Worm (Caenorhabditis elegans): ENCODE results near the gene cah-1.

cah-1 gene

DNA sequence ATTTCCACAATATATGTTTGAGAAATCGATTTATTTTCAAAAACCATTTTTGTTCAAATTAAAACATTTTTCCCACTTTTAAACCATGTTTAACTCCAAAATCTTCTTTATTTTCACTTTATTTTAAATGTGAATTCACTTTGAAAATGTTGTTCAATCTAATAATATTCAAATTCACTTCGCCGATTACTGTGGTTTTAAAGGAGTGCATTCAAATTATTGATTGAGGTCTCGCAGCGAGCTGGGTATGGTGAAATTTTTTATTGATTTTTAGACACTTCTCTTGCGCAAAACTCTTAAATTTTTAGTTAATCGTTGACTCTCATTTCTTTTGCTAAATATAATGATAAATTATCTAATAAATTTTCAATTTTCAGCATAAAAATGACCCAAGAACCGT lies 37.7 kb downstream of the cah-1 start, which contains the start of gene C45G9.5:
C45G9.5 (plus strand) TSS at position 378 of the 400 bp plus-strand sequence.
- no peak for TF ChIP-seq ztf-11 (tag; optimal IDR thresholded peaks at IDR 0.05)
- no peak for TF ChIP-seq dmd-4 (tag; optimal IDR thresholded peaks at IDR 0.05)
- TF ChIP-seq zag-1 (tag; optimal IDR thresholded peaks at IDR 0.05) = no peak
- no peak for TF ChIP-seq gmeb-1 (tag; optimal IDR thresholded peaks at IDR 0.05)

DNA sequence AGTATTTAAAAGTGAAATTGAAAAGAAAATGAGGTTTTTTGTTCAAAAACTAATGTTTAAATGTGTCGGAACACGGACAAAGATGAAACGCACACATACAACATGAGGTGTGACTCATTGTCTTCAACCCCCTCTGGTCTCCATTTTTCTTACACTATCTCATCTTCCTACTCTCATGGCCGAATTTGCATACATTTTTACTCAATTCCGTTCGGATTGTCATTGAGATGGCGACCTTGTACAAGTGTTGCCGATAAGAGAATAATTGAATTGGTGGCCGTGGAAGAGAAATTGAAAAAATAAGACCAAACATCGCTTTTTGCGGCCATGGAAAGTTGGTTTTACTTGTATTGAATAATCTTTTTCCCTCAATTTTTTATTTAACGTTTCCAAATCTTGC lies 38.3 kb downstream of the cah-1 start, which contains the start of gene txbp-3:
txbp-3 (minus strand) TSS at position 285 of the 400 bp plus-strand sequence.
- TF ChIP-seq C34F6.9 (tag; optimal IDR thresholded peaks at IDR 0.05) (peak; percentile 71), crh-2 (tag; optimal IDR thresholded peaks at IDR 0.05) (peak; percentile 70), lin-13 (GFP tag; optimal IDR thresholded peaks at IDR 0.05) (peak; percentile 60), sem-4 (tag; optimal IDR thresholded peaks at IDR 0.05) (peak; percentile 17), lsy-2 (tag; optimal IDR thresholded peaks at IDR 0.05) (peak in 1 of 2 experiments; percentile 52), nhr-25 (tag; optimal IDR thresholded peaks at IDR 0.05) (peak; percentile 79), nhr-129 (tag; optimal IDR thresholded peaks at IDR 0.05) (peak; percentile 28), sma-9 (GFP tag; optimal IDR thresholded peaks at IDR 0.05) (peak; percentile 41), sma-9 (tag; optimal IDR thresholded peaks at IDR 0.05) (no peak), snpc-4 (tag; optimal IDR thresholded peaks at IDR 0.05) (peak; percentile 5), gmeb-1 (tag; optimal IDR thresholded peaks at IDR 0.05) (peak; percentile 3), fos-1 (tag; optimal IDR thresholded peaks at IDR 0.05) (peak; percentile 99), F13H6.1 (tag; optimal IDR thresholded peaks at IDR 0.05) (peak; percentile 36), unc-55 (GFP tag; optimal IDR thresholded peaks at IDR 0.05) (peak; percentile 74), elt-3 (tag; optimal IDR thresholded peaks at IDR 0.05) (no peak), blmp-1 (tag; optimal IDR thresholded peaks at IDR 0.05; ENCODE audit: insufficient read depth) (no peak), ztf-1 (GFP tag; conservative IDR thresholded peaks at IDR 0.05) (no peak), ceh-16 (tag; optimal IDR thresholded peaks at IDR 0.05) (peak; percentile 40), skn-1 (tag; optimal IDR thresholded peaks at IDR 0.05) (no peak)

DNA sequence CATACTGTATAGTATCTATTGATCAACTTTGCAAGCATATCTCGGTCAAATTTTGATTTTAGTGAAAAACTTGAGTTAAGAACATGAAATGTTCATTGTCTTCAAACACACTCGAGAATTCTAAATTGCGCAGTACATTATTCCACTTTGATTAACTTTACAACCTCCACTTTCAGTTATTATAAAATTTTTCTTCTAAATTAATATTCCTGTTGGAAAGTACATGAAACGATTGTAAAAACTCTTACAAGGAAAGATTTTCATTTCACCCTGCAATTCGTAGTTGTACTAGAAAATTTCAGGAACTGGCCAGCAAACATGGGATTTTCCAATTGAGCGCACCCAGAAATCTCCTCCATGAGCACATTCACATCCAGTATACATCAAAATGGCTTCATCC lies 40.7 kb downstream of the cah-1 start, which contains the start of gene C45G9.14:
C45G9.14 (plus strand) TSS at position 301 of the 400 bp plus-strand sequence.
- no peak for TF ChIP-seq elt-1 (tag; optimal IDR thresholded peaks at IDR 0.05)
- no peak for TF ChIP-seq nhr-129 (tag; optimal IDR thresholded peaks at IDR 0.05)
- no peak for TF ChIP-seq aly-2 (tag; optimal IDR thresholded peaks at IDR 0.05)
- no peak for TF ChIP-seq nhr-11 (tag; optimal IDR thresholded peaks at IDR 0.05)
- TF ChIP-seq sma-3 (GFP tag; optimal IDR thresholded peaks at IDR 0.05) = no peak
- no peak for TF ChIP-seq blmp-1 (tag; optimal IDR thresholded peaks at IDR 0.05; ENCODE audit: insufficient read depth)
- no peak for TF ChIP-seq ZK546.5 (tag; optimal IDR thresholded peaks at IDR 0.05)
- TF ChIP-seq mbf-1 (tag; optimal IDR thresholded peaks at IDR 0.05) = no peak
- no peak for TF ChIP-seq sem-4 (tag; optimal IDR thresholded peaks at IDR 0.05)
- no peak for TF ChIP-seq mab-5 (tag; optimal IDR thresholded peaks at IDR 0.05)
- no peak for TF ChIP-seq ztf-1 (GFP tag; conservative IDR thresholded peaks at IDR 0.05)
- no peak for TF ChIP-seq nhr-23 (tag; optimal IDR thresholded peaks at IDR 0.05)
- no peak for TF ChIP-seq nhr-25 (tag; optimal IDR thresholded peaks at IDR 0.05)
- no peak for TF ChIP-seq nhr-12 (tag; optimal IDR thresholded peaks at IDR 0.05)
- no peak for TF ChIP-seq lin-11 (tag; optimal IDR thresholded peaks at IDR 0.05)
- TF ChIP-seq zag-1 (tag; optimal IDR thresholded peaks at IDR 0.05) = no peak
- TF ChIP-seq dmd-4 (tag; optimal IDR thresholded peaks at IDR 0.05) = no peak
- TF ChIP-seq lin-39 (tag; optimal IDR thresholded peaks at IDR 0.05) = no peak
- no peak for TF ChIP-seq lsy-2 (tag; optimal IDR thresholded peaks at IDR 0.05)

- TF ChIP-seq mab-5 (tag; optimal IDR thresholded peaks at IDR 0.05) = no peak
- no peak for TF ChIP-seq nhr-10 (tag; optimal IDR thresholded peaks at IDR 0.05)
- TF ChIP-seq nhr-6 (tag; optimal IDR thresholded peaks at IDR 0.05) = no peak
- no peak for TF ChIP-seq lin-39 (tag; optimal IDR thresholded peaks at IDR 0.05)
- no peak for TF ChIP-seq blmp-1 (tag; optimal IDR thresholded peaks at IDR 0.05; ENCODE audit: insufficient read depth)
- TF ChIP-seq zag-1 (tag; optimal IDR thresholded peaks at IDR 0.05) = no peak
These were observed 43.3 kb downstream of the cah-1 start, which contains the start of gene nlp-43 for ce11 chrIII:5042112-5042511. Gene nlp-43, plus strand, starts transcription at chrIII:5042412.

ce11 chrIII:5036158-5036557 lies 49.3 kb downstream of the cah-1 start, which contains the start of gene C45G9.6:
Gene C45G9.6, plus strand, starts transcription at chrIII:5036458.
- no peak for TF ChIP-seq nhr-21 (tag; optimal IDR thresholded peaks at IDR 0.05)
- TF ChIP-seq blmp-1 (tag; optimal IDR thresholded peaks at IDR 0.05; ENCODE audit: insufficient read depth) = no peak
- no peak for TF ChIP-seq dmd-4 (tag; optimal IDR thresholded peaks at IDR 0.05)
- TF ChIP-seq sem-4 (tag; optimal IDR thresholded peaks at IDR 0.05) = no peak
- TF ChIP-seq fos-1 (tag; optimal IDR thresholded peaks at IDR 0.05) = no peak
- no peak for TF ChIP-seq nhr-129 (tag; optimal IDR thresholded peaks at IDR 0.05)
- TF ChIP-seq skn-1 (tag; optimal IDR thresholded peaks at IDR 0.05) = no peak
- TF ChIP-seq nhr-77 (tag; optimal IDR thresholded peaks at IDR 0.05) = no peak
- TF ChIP-seq unc-39 (tag; optimal IDR thresholded peaks at IDR 0.05) = no peak
- no peak for TF ChIP-seq mbf-1 (tag; optimal IDR thresholded peaks at IDR 0.05)
- TF ChIP-seq ztf-11 (tag; optimal IDR thresholded peaks at IDR 0.05) = no peak
